Worm (Caenorhabditis elegans): ENCODE results near the gene sre-26.
A peak's percentile ranks its signal among the peaks of the same experiment; 100 is the strongest.

sre-26 gene

DNA sequence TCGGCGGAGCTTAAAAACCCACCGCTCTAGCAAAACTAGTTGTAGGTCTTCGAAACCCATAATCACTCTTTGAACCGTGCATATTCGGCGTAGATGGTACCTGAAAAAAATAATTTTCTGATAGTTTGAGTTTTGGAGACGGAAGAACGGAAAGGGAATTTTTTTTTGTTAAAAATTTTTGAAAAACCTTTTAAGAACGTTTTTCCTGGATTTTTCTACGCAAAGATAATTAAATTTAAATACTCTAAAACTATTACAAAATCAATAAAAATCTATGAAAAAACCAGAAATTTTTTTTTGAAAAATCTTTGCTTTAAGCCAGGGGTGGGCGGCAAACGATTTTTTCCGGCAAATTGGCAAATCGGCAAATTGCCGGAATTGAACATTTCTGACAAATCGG is 41.0 kb downstream of the sre-26 start, which contains the start of gene marc-5:
marc-5 (minus strand) TSS at position 101 of the 400 bp plus-strand sequence.
- TF ChIP-seq nhr-12 (tag; optimal IDR thresholded peaks at IDR 0.05) (no peak), nhr-2 (tag; optimal IDR thresholded peaks at IDR 0.05) (no peak), unc-39 (tag; optimal IDR thresholded peaks at IDR 0.05) (no peak), mls-2 (tag; optimal IDR thresholded peaks at IDR 0.05) (no peak), ceh-43 (GFP tag; optimal IDR thresholded peaks at IDR 0.05) (no peak), tbx-8 (GFP tag; optimal IDR thresholded peaks at IDR 0.05) (no peak), flh-1 (GFP tag; optimal IDR thresholded peaks at IDR 0.05) (no peak), blmp-1 (tag; optimal IDR thresholded peaks at IDR 0.05) (no peak), ham-2 (GFP tag; optimal IDR thresholded peaks at IDR 0.05) (no peak), nhr-76 (tag; optimal IDR thresholded peaks at IDR 0.05) (no peak), unc-62 (GFP tag; optimal IDR thresholded peaks at IDR 0.05) (no peak), bed-3 (GFP tag; optimal IDR thresholded peaks at IDR 0.05) (no peak), sptf-1 (tag; optimal IDR thresholded peaks at IDR 0.05) (no peak), ceh-39 (tag; optimal IDR thresholded peaks at IDR 0.05) (no peak), ceh-83 (GFP tag; optimal IDR thresholded peaks at IDR 0.05) (no peak), mep-1 (tag; optimal IDR thresholded peaks at IDR 0.05) (no peak), zip-8 (tag; optimal IDR thresholded peaks at IDR 0.05) (no peak)

DNA sequence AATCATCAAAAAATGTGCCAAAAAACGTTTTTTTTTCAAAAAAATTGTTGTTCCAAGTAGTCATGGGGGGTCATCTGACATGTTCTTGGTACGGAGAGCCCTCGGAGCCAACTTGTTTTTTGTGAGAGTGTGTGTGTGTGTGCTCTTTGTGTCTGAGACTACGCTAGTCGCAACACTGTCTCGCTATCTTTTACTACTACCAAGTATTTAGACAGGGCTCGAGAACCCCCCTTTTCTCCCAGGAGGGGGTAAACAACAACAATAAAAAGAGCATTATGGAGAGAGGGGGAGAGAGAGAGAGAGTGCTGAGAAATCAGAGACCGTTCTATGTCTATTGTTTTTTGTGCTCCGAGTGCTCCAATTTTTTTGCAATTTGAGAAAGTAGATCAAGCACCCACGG is 41.6 kb downstream of the sre-26 start:
- TF ChIP-seq mls-2 (tag; optimal IDR thresholded peaks at IDR 0.05) (no peak), ceh-83 (GFP tag; optimal IDR thresholded peaks at IDR 0.05) (no peak), ceh-39 (tag; optimal IDR thresholded peaks at IDR 0.05) (no peak), lin-13 (tag; optimal IDR thresholded peaks at IDR 0.05) (no peak), snpc-4 (tag; optimal IDR thresholded peaks at IDR 0.05) (no peak), unc-62 (GFP tag; optimal IDR thresholded peaks at IDR 0.05) (no peak)

DNA sequence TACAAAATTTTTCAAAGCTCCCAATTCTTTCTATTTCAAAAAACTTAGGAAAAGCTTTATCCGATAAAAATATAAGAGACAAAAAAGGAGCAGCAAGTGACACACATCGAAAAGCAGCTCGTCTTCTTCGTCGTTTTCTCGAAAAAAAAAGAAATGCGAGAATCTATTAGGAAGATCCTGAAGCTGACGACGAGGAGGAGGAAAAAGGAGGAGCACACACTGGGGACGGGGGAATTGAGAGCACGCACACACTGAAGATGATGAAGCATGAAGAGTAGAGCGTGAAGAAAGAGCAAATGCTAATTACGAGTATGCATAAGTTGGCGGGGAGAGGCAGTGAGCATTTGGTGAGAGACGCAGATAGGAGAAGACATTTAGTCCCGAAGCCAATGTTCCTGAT is 46.5 kb downstream of the sre-26 start:
- TF ChIP-seq tbx-8 (GFP tag; optimal IDR thresholded peaks at IDR 0.05) (no peak), ces-1 (GFP tag; optimal IDR thresholded peaks at IDR 0.05) (peak; percentile 64)

DNA sequence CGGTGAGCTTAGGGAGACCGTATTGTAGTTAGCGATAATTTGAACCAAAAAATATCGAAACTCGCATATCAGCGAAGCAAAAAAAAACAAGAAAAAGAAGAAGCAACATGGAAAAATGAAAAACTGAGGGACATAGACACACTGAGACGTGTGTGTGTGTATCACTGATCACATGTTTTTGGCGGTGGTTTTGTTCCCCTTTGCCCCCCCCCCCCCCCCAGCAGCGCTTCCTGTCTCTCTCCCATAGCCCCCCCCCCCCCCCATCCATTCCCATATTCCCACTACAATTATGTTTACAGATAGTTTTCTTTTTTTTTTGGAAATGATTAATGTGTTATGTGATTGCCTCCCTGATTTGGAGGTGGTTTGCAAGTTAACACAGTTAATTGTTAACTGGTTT is 51.2 kb downstream of the sre-26 start:
- no peak for TF ChIP-seq nhr-237 (tag; optimal IDR thresholded peaks at IDR 0.05)
- TF ChIP-seq elt-1 (tag; optimal IDR thresholded peaks at IDR 0.05; ENCODE audit: borderline replicate concordance, insufficient read depth): no peak
- TF ChIP-seq lsy-2 (tag; optimal IDR thresholded peaks at IDR 0.05): no peak
- TF ChIP-seq drap-1 (GFP tag; optimal IDR thresholded peaks at IDR 0.05): no peak
- no peak for TF ChIP-seq unc-120 (tag; optimal IDR thresholded peaks at IDR 0.05; ENCODE audit: poor library complexity, severe bottlenecking)
- TF ChIP-seq sem-2 (GFP tag; optimal IDR thresholded peaks at IDR 0.05): no peak
- TF ChIP-seq unc-62 (GFP tag; optimal IDR thresholded peaks at IDR 0.05): no peak
- TF ChIP-seq cnd-1 (tag; optimal IDR thresholded peaks at IDR 0.05): no peak
- no peak for TF ChIP-seq nhr-12 (tag; optimal IDR thresholded peaks at IDR 0.05)
- no peak for TF ChIP-seq nhr-76 (tag; optimal IDR thresholded peaks at IDR 0.05)
- no peak for TF ChIP-seq ceh-43 (GFP tag; optimal IDR thresholded peaks at IDR 0.05)
- TF ChIP-seq ceh-83 (GFP tag; optimal IDR thresholded peaks at IDR 0.05): no peak
- no peak for TF ChIP-seq flh-1 (GFP tag; optimal IDR thresholded peaks at IDR 0.05)
- TF ChIP-seq blmp-1 (tag; optimal IDR thresholded peaks at IDR 0.05): no peak
